Worm (Caenorhabditis elegans): ENCODE data around the gene C01G5.25.
"Not testable (repeated sequence)": the region's sequence is repeated elsewhere in the genome, so short reads cannot be mapped to it uniquely, and the experiment has no call there.

DNA sequence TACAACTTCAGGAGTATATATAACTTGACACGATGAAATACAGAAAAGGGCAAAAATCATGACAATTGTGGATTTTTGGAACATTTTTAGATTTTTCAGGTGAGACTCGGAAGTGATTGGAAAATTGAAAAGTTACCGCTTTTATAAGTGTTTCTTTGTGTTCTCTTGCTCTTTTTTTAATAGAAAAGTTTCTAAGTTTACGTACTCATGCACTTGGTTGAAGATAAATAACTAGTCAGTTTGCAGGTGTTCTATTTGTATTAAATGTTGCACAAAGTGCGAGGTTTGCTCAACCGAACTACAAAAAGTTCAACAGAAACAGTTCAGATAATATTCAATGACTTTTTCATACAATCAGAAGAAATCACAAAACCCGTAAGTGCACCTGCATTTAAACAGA is 53.4 kb downstream of the C01G5.25 start, which contains the start of gene nspb-3:
- not testable (repeated sequence) for TF ChIP-seq lin-54 (GFP tag; optimal IDR thresholded peaks at IDR 0.05); gei-17 (GFP tag; optimal IDR thresholded peaks at IDR 0.05); F49E8.2 (tag; optimal IDR thresholded peaks at IDR 0.05; ENCODE audit: insufficient read depth); madf-3 (GFP tag; IDR thresholded peaks at IDR 0.05); die-1 (tag; optimal IDR thresholded peaks at IDR 0.05); lin-35 (GFP tag; optimal IDR thresholded peaks at IDR 0.05); hlh-26 (GFP tag; conservative IDR thresholded peaks at IDR 0.05); ama-1 (optimal IDR thresholded peaks at IDR 0.05); ama-1 (GFP tag; optimal IDR thresholded peaks at IDR 0.05); F55B11.4 (tag; optimal IDR thresholded peaks at IDR 0.05; ENCODE audit: borderline replicate concordance, insufficient read depth); somi-1 (GFP tag; optimal IDR thresholded peaks at IDR 0.05); ztf-22 (GFP tag; optimal IDR thresholded peaks at IDR 0.05); mxl-1 (tag; optimal IDR thresholded peaks at IDR 0.05); attf-3 (GFP tag; conservative IDR thresholded peaks at IDR 0.05); ccch-3 (GFP tag; optimal IDR thresholded peaks at IDR 0.05)
